Fruit fly (Drosophila melanogaster) whole organism, pupa: ENCODE data around the gene CG17078.

Experiments used
- CG10348 ChIP-seq: fragments of 200-800 bp; sonication (Bioruptor generic); IDR thresholded peaks from 2 replicates; pipeline ENCODE4 v1.3.6; 2022; ENCODE audit warnings: missing biosample characterization, missing genetic modification characterization
- CG12605 ChIP-seq: fragments of 200-800 bp; sonication (Bioruptor generic); IDR thresholded peaks from 2 replicates; pipeline ENCODE4 v1.3.6; 2022; ENCODE audit warnings: missing biosample characterization, missing genetic modification characterization
- CG13204 ChIP-seq: fragments of 200-800 bp; sonication (Bioruptor generic); optimal IDR thresholded peaks from 2 replicates; lab custom pipeline; 2018; ENCODE audit warnings: missing biosample characterization, mild to moderate bottlenecking, missing genetic modification characterization, moderate library complexity
- CG14655 ChIP-seq: fragments of 200-800 bp; sonication (Bioruptor generic); optimal IDR thresholded peaks from 3 replicates; lab custom pipeline; 2017; ENCODE audit warnings: mild to moderate bottlenecking, missing biosample characterization, missing genetic modification reagents, missing genetic modification characterization
- CG15710 ChIP-seq: fragments of 200-800 bp; sonication (Bioruptor generic); optimal IDR thresholded peaks from 2 replicates; lab custom pipeline; 2018; ENCODE audit warnings: missing biosample characterization, mild to moderate bottlenecking, missing genetic modification characterization, moderate library complexity
- CG17806 ChIP-seq: fragments of 200-800 bp; sonication (Bioruptor generic); optimal IDR thresholded peaks from 2 replicates; lab custom pipeline; 2018; ENCODE audit warnings: missing biosample characterization, mild to moderate bottlenecking, missing genetic modification characterization, moderate library complexity
- CG32121 ChIP-seq: fragments of 200-800 bp; sonication (Bioruptor generic); IDR thresholded peaks from 2 replicates; pipeline ENCODE4 v1.3.6; 2022; ENCODE audit warnings: missing biosample characterization, missing genetic modification characterization
- CG34367 ChIP-seq: fragments of 200-800 bp; sonication (Bioruptor generic); optimal IDR thresholded peaks from 2 replicates; lab custom pipeline; 2018; ENCODE audit warnings: missing biosample characterization, mild to moderate bottlenecking, missing genetic modification characterization
- CG4496 ChIP-seq: fragments of 200-800 bp; sonication (Bioruptor generic); IDR thresholded peaks from 3 replicates; pipeline ENCODE4 v1.3.6; 2022; ENCODE audit warnings: missing biosample characterization, missing genetic modification characterization
- CG8159 ChIP-seq: fragments of 200-800 bp; sonication (Bioruptor generic); optimal IDR thresholded peaks from 3 replicates; lab custom pipeline; 2018; ENCODE audit warnings: missing biosample characterization, mild to moderate bottlenecking, missing genetic modification characterization, moderate library complexity
- CG8301 ChIP-seq: fragments of 200-800 bp; sonication (Bioruptor generic); optimal IDR thresholded peaks from 2 replicates; lab custom pipeline; 2018; ENCODE audit warnings: missing biosample characterization, mild to moderate bottlenecking, missing genetic modification characterization
- CG9948 ChIP-seq: fragments of 200-800 bp; sonication (Bioruptor generic); optimal IDR thresholded peaks from 2 replicates; lab custom pipeline; 2018; ENCODE audit warnings: missing biosample characterization, mild to moderate bottlenecking, missing genetic modification characterization, moderate library complexity
- D1 ChIP-seq: fragments of 200-800 bp; sonication (Bioruptor generic); optimal IDR thresholded peaks from 2 replicates; lab custom pipeline; 2018; ENCODE audit warnings: missing biosample characterization, mild to moderate bottlenecking, missing genetic modification characterization, moderate library complexity
- EcR ChIP-seq: fragments of 200-800 bp; sonication (Bioruptor generic); optimal IDR thresholded peaks from 3 replicates; lab custom pipeline; 2019; ENCODE audit warnings: missing biosample characterization, missing genetic modification characterization, mild to moderate bottlenecking, moderate library complexity, missing genetic modification reagents
- Ets98B ChIP-seq: fragments of 200-800 bp; sonication (Bioruptor generic); IDR thresholded peaks from 2 replicates; pipeline ENCODE4 v1.3.6; 2022; ENCODE audit warnings: missing biosample characterization, missing genetic modification characterization
- Pif1A ChIP-seq: fragments of 200-800 bp; sonication (Bioruptor generic); optimal IDR thresholded peaks from 3 replicates; lab custom pipeline; 2016; ENCODE audit warnings: missing biosample characterization, missing genetic modification characterization
- Pif1B ChIP-seq: fragments of 200-800 bp; sonication (Bioruptor generic); optimal IDR thresholded peaks from 3 replicates; lab custom pipeline; 2016; ENCODE audit warnings: missing biosample characterization, missing genetic modification characterization
- Snoo ChIP-seq: fragments of 200-800 bp; sonication (Bioruptor generic); optimal IDR thresholded peaks from 3 replicates; lab custom pipeline; 2017; ENCODE audit warnings: missing biosample characterization, mild to moderate bottlenecking, missing genetic modification characterization, inconsistent platforms
- fd96Ca ChIP-seq: fragments of 200-800 bp; sonication (Bioruptor generic); IDR thresholded peaks from 3 replicates; pipeline ENCODE4 v1.3.6; 2022; ENCODE audit warnings: missing biosample characterization, missing genetic modification characterization
- gl ChIP-seq: fragments of 200-800 bp; sonication (Bioruptor generic); optimal IDR thresholded peaks from 2 replicates; lab custom pipeline; 2018; ENCODE audit warnings: missing biosample characterization, mild to moderate bottlenecking, missing genetic modification characterization
- rn ChIP-seq: fragments of 200-800 bp; sonication (Bioruptor generic); IDR thresholded peaks from 2 replicates; pipeline ENCODE4 v1.3.6; 2022; ENCODE audit warnings: missing biosample characterization, missing genetic modification characterization

CG17078 gene

DNA sequence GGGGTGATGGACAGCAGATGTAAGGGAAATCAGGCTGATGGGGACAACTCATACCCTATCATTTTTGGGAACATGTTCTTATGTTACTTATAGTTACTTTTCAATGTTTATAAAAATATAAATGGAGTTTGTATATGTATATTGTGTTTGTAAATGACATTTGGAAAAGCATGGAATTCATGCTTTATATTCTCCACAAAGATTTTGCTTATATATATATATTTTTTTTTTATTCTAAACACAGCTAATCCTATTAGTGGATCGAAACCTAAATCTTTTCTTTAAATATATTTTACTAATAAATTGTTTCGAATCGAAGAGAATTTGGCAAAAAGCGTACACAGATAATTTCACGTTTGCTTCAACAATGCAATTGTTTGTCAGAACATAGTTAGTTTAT is 11.0 kb upstream of the CG17078 start, which contains the start of gene Amnionless:
Amnionless (minus strand) TSS at position 101 of the 400 bp plus-strand sequence.
- no peak for TF ChIP-seq Snoo
- TF ChIP-seq CG4496, result no peak
- TF ChIP-seq CG8301, result no peak
- TF ChIP-seq Ets98B, result no peak
- TF ChIP-seq D1, result no peak
- no peak for TF ChIP-seq CG9948 (tag; lab: Kevin White, UChicago)
- TF ChIP-seq rn (GFP tag; lab: Robert Waterston, UW), result no peak
- TF ChIP-seq EcR, result no peak
- TF ChIP-seq CG8159 (tag; lab: Kevin White, UChicago), result no peak
- no peak for TF ChIP-seq gl (tag; lab: Kevin White, UChicago)
- no peak for TF ChIP-seq CG34367 (tag; lab: Kevin White, UChicago)
- TF ChIP-seq CG13204 (GFP tag; lab: Kevin White, UChicago), result no peak
- TF ChIP-seq, all 21 proteins: peak for 0

DNA sequence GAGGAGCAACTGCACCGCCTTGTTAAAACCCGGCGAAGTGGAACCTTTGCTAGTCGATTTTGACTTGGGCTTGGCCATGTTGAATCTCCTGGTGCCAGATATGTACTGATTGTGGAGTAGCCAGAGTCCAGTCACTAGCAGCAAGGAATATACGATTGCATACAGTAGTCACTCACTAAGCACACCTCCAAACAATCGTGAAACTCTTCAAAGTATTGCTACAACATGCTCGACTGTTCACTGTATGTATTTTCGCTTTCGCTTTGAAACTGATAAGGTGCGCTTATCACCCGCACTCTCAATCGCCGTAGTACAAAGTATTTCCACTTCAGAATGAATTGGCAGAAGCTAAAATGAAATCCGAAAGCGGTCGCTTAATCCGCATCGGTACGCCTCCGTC is 8.4 kb upstream of the CG17078 start:
- TF ChIP-seq CG32121 (GFP tag; lab: Robert Waterston, UW), result peak; percentile 49
- no peak for TF ChIP-seq CG10348
- peak; percentile 70 for TF ChIP-seq CG8159 (tag; lab: Kevin White, UChicago)
- TF ChIP-seq CG4496, result peak; percentile 81
- peak; percentile 77 for TF ChIP-seq gl (tag; lab: Kevin White, UChicago)
- peak; percentile 56 for TF ChIP-seq CG17806 (tag; lab: Kevin White, UChicago)
- peak; percentile 32 for TF ChIP-seq CG9948 (tag; lab: Kevin White, UChicago)
- peak; percentile 60; the same call in 2 of the 3 replicates for TF ChIP-seq fd96Ca (GFP tag; lab: Robert Waterston, UW)
- no peak for TF ChIP-seq rn (GFP tag; lab: Robert Waterston, UW)
- TF ChIP-seq Ets98B, result peak; percentile 79
- TF ChIP-seq Pif1A (GFP tag; lab: Kevin White, UChicago), result peak; percentile 73
- no peak for TF ChIP-seq D1
- TF ChIP-seq CG13204 (GFP tag; lab: Kevin White, UChicago), result peak; percentile 59
- peak; percentile 20 for TF ChIP-seq EcR
- peak; percentile 64 for TF ChIP-seq Pif1B (GFP tag; lab: Kevin White, UChicago)
- TF ChIP-seq CG12605 (GFP tag; lab: Robert Waterston, UW), result peak; percentile 61
- peak; percentile 52 for TF ChIP-seq CG8301
- TF ChIP-seq CG34367 (tag; lab: Kevin White, UChicago), result peak; percentile 38
- TF ChIP-seq Snoo, result peak; percentile 76
- no peak for TF ChIP-seq CG14655
- TF ChIP-seq CG15710, result peak; percentile 52

DNA sequence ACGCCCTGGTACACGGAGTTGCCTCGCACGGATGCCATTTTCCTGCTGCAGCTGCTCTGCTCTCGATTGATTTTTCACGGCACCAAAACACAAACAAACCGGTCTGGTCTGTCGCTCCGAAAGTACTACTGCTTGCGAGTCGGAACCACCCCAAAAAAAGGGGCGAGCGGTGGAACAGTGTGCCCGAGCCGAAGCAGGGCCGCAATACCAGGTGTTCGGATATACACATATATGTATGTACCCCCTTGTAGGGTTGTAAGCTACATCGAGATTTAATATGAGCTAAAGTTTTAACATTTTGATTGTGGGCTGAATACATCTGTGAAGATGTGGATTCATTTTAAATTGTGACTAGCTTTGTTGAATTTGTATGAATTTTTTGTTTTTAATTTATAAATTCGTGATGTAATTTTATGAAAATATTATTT is 7.6 kb upstream of the CG17078 start:
- TF ChIP-seq Snoo (peak; percentile 49), CG10348 (no peak), D1 (no peak), CG8159 (tag; lab: Kevin White, UChicago) (peak; percentile 48), CG9948 (tag; lab: Kevin White, UChicago) (peak; percentile 41), CG15710 (no peak), fd96Ca (GFP tag; lab: Robert Waterston, UW) (no peak), CG12605 (GFP tag; lab: Robert Waterston, UW) (peak; percentile 26; the same call in 1 of the 2 replicates), CG4496 (peak; percentile 79), gl (tag; lab: Kevin White, UChicago) (no peak), rn (GFP tag; lab: Robert Waterston, UW) (no peak), Ets98B (peak; percentile 28), CG13204 (GFP tag; lab: Kevin White, UChicago) (no peak)

DNA sequence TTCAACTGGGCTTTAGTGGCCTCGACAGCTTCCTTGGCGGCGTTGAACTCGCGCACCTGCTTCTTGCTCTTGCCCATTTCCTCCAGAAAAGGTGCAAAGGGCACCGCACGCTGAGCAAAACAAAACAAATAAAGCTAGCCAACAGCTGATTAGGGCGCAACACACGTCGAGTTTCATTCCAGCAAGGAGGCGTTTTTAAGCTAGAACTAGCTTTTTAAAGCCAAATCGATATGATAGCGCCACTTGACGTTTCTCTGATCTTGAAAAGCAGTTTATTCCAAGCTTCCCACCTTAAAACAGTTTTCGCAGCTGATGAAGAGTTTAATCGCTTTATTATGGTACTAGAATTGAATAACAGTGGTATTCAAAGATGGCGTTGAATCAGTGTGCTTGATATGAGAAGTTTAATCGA is 5.0 kb upstream of the CG17078 start, which contains the start of gene CG11601:
CG11601 (minus strand) TSS at position 199 of the 412 bp plus-strand sequence.
- peak; percentile 66 for TF ChIP-seq CG4496
- no peak for TF ChIP-seq D1
- peak; percentile 59; the same call in 1 of the 3 replicates for TF ChIP-seq fd96Ca (GFP tag; lab: Robert Waterston, UW)
- TF ChIP-seq CG13204 (GFP tag; lab: Kevin White, UChicago), result no peak
- TF ChIP-seq CG14655, result no peak
- peak; percentile 10 for TF ChIP-seq CG17806 (tag; lab: Kevin White, UChicago)
- TF ChIP-seq CG32121 (GFP tag; lab: Robert Waterston, UW), result 0 out of 2 replicates have a peak, but pooled peaks have one; percentile 31
- TF ChIP-seq Ets98B, result peak; percentile 43; the same call in 1 of the 2 replicates
- TF ChIP-seq CG9948 (tag; lab: Kevin White, UChicago), result no peak
- TF ChIP-seq Pif1A (GFP tag; lab: Kevin White, UChicago), result no peak
- TF ChIP-seq CG10348, result no peak
- peak; percentile 89 for TF ChIP-seq EcR
- peak; percentile 20 for TF ChIP-seq CG15710
- no peak for TF ChIP-seq CG8159 (tag; lab: Kevin White, UChicago)
- TF ChIP-seq Pif1B (GFP tag; lab: Kevin White, UChicago), result no peak
- TF ChIP-seq gl (tag; lab: Kevin White, UChicago), result peak; percentile 48
- no peak for TF ChIP-seq CG8301
- no peak for TF ChIP-seq rn (GFP tag; lab: Robert Waterston, UW)
- TF ChIP-seq CG34367 (tag; lab: Kevin White, UChicago), result peak; percentile 18
- TF ChIP-seq CG12605 (GFP tag; lab: Robert Waterston, UW), result no peak
- peak; percentile 18 for TF ChIP-seq Snoo

DNA sequence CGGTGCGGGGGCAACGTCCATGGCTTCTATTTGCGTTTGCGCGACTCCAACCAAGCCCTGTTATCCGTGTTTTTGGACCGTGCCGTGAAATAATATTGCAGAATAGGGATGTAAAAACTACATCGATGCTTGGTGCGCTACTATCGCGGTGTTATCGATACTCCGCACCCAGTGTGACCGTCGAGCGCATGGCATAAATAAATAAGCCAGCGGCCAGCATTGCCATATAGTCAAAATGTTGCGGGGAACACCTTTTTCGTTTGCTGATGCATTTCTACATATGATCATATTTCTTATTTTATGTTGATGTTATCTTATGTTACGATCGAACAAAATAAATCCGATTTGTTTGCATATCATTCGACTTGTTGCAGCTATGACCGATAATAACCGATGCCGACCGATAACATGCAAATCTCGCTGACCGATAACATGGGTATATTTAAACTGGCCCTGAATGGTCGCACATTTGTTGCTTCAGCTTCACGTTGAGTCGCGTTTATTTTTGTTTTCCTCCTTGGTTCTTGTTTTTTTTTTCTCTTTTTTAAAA is 837 bp downstream of the CG17078 start, which contains the start of gene smo:
smo (plus strand) TSS at position 461 of the 550 bp plus-strand sequence.
- TF ChIP-seq EcR (peak; percentile 27), CG8301 (no peak), CG15710 (no peak), fd96Ca (GFP tag; lab: Robert Waterston, UW) (no peak), CG4496 (no peak), CG9948 (tag; lab: Kevin White, UChicago) (no peak), Ets98B (no peak)
- TF ChIP-seq, all 21 proteins: peak for 1

DNA sequence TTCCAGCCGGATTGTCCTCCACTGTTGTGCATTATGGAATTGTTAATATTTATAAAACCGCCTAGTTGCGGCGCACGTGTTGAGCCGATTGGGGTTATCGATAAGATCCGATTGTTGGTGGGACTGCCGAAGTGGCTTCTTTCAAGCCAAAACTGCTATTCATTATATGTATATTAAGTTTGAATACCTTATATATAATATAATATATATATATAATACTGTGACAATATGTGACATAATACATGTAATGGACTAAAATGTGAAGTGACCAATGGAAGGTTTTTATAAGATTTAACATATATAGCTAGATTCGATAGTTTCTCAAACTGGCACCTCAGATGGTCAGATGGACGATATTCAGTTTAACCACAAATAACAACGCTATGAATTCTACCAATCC is 4.4 kb downstream of the CG17078 start, which contains the start of the genes mbm and CG11555:
mbm (minus strand) TSS at position 113 of the 400 bp plus-strand sequence.
CG11555 (plus strand) TSS at position 234 of the 400 bp plus-strand sequence.
- no peak for TF ChIP-seq CG9948 (tag; lab: Kevin White, UChicago)
- TF ChIP-seq CG15710, result peak; percentile 27
